Fruit fly (Drosophila melanogaster): ENCODE data around the gene CG34130.

The CG34130 gene

dm6 chr3R:26188708-26189107 lies 1.1 kb downstream of the CG34130 start, which contains the start of gene CG6073 (continued):
- TF ChIP-seq CG15601 (tag; optimal IDR thresholded peaks at IDR 0.05) (peak; percentile 68), lilli (GFP tag; optimal IDR thresholded peaks at IDR 0.05) (peak; percentile 33), CG4730 (GFP tag; IDR thresholded peaks at IDR 0.05) (no peak), Atf3 (GFP tag; optimal IDR thresholded peaks at IDR 0.05) (peak; percentile 55), nom (GFP tag; optimal IDR thresholded peaks at IDR 0.05) (no peak), CG12744 (GFP tag; optimal IDR thresholded peaks at IDR 0.05) (peak; percentile 49), Camta (GFP tag; optimal IDR thresholded peaks at IDR 0.05) (peak; percentile 42), gsb (GFP tag; IDR thresholded peaks at IDR 0.05) (no peak), sqz (GFP tag; optimal IDR thresholded peaks at IDR 0.05) (no peak), CG3838 (GFP tag; optimal IDR thresholded peaks at IDR 0.05) (peak; percentile 24), CG13424 (tag; optimal IDR thresholded peaks at IDR 0.05) (peak; percentile 36), so (GFP tag; IDR thresholded peaks at IDR 0.05) (0 out of 3 replicates have a peak, but pooled peaks have one; percentile 36), kay (GFP tag; optimal IDR thresholded peaks at IDR 0.05) (peak; percentile 37), stc (GFP tag; IDR thresholded peaks at IDR 0.05) (no peak), CG4820 (GFP tag; optimal IDR thresholded peaks at IDR 0.05) (peak; percentile 58), CG17186 (GFP tag; optimal IDR thresholded peaks at IDR 0.05) (peak; percentile 5), D19B (GFP tag; optimal IDR thresholded peaks at IDR 0.05) (peak; percentile 28), CrebB (tag; optimal IDR thresholded peaks at IDR 0.05) (no peak), CG3995 (GFP tag; optimal IDR thresholded peaks at IDR 0.05) (peak; percentile 10), Dek (tag; optimal IDR thresholded peaks at IDR 0.05) (peak; percentile 73), row (GFP tag; IDR thresholded peaks at IDR 0.05) (peak; percentile 89), CG16779 (GFP tag; IDR thresholded peaks at IDR 0.05) (no peak), onecut (GFP tag; IDR thresholded peaks at IDR 0.05) (0 out of 2 replicates have a peak, but pooled peaks have one; percentile 6), lab (GFP tag; optimal IDR thresholded peaks at IDR 0.05) (peak; percentile 40), unpg (GFP tag; optimal IDR thresholded peaks at IDR 0.05) (peak; percentile 35), CG6175 (GFP tag; IDR thresholded peaks at IDR 0.05) (0 out of 3 replicates have a peak, but pooled peaks have one; percentile 11), CG17361 (GFP tag; IDR thresholded peaks at IDR 0.05) (no peak; the same call in 2 of the 3 replicates), kni (GFP tag; optimal IDR thresholded peaks at IDR 0.05) (no peak), CG10321 (GFP tag; IDR thresholded peaks at IDR 0.05) (no peak), bcd (GFP tag; optimal IDR thresholded peaks at IDR 0.05) (peak; percentile 52), CG3407 (GFP tag; optimal IDR thresholded peaks at IDR 0.05) (no peak), Ada2b (GFP tag; IDR thresholded peaks at IDR 0.05) (no peak), CG8290 (GFP tag; optimal IDR thresholded peaks at IDR 0.05) (no peak), CG8290 (tag; optimal IDR thresholded peaks at IDR 0.05) (peak in 1 of 2 experiments; percentile 91), CG14860 (GFP tag; IDR thresholded peaks at IDR 0.05; ENCODE audit: partially characterized antibody) (no peak), CG2875 (GFP tag; optimal IDR thresholded peaks at IDR 0.05) (no peak), NC2β (GFP tag; optimal IDR thresholded peaks at IDR 0.05) (peak; percentile 58), CG10959 (GFP tag; IDR thresholded peaks at IDR 0.05) (no peak), CG30403 (GFP tag; optimal IDR thresholded peaks at IDR 0.05) (peak; percentile 57), Ptx1 (GFP tag; IDR thresholded peaks at IDR 0.05) (peak; percentile 57), fd102C (GFP tag; optimal IDR thresholded peaks at IDR 0.05) (no peak), CG16863 (GFP tag; optimal IDR thresholded peaks at IDR 0.05) (no peak), HHEX (GFP tag; optimal IDR thresholded peaks at IDR 0.05) (no peak)

All from whole organism, embryonic.